Fruit fly (Drosophila melanogaster): ENCODE measurements around the gene Cp19.

- TF ChIP-seq CG8478 (optimal IDR thresholded peaks at IDR 0.05) (no peak), CTCF (optimal IDR thresholded peaks at IDR 0.05) (no peak)
These were observed 48.4 kb upstream of the Cp19 start for dm6 chr3L:8681271-8681670.

Measured in S2 (cell line).